Fruit fly (Drosophila melanogaster) whole organism, embryonic: ENCODE results near the gene Bili.

Experiments used
- Atf6 ChIP-seq: fragments of 200-800 bp; sonication (Bioruptor generic); IDR thresholded peaks from 2 replicates; pipeline ENCODE4 v1.3.6; 2022; ENCODE audit warnings: missing biosample characterization, missing genetic modification characterization
- Bgb ChIP-seq: fragments of 200-800 bp; sonication (Bioruptor generic); IDR thresholded peaks from 2 replicates; pipeline ENCODE4 v1.3.6; 2022; ENCODE audit warnings: missing biosample characterization, missing genetic modification characterization; ENCODE audit not compliant: partially characterized antibody
- CG11696 ChIP-seq: fragments of 200-800 bp; sonication (Bioruptor generic); IDR thresholded peaks from 2 replicates; pipeline ENCODE4 v1.3.6; 2022; ENCODE audit warnings: missing biosample characterization, missing genetic modification characterization
- CG12299 ChIP-seq: fragments of 200-800 bp; sonication (Bioruptor generic); optimal IDR thresholded peaks from 2 replicates; lab custom pipeline; 2018; ENCODE audit warnings: missing biosample characterization, mild to moderate bottlenecking, missing genetic modification characterization
- CG12391 ChIP-seq: fragments of 200-800 bp; sonication (Bioruptor generic); optimal IDR thresholded peaks from 3 replicates; lab custom pipeline; 2018; ENCODE audit warnings: missing biosample characterization, mild to moderate bottlenecking, missing genetic modification characterization, moderate library complexity
- CG13424 ChIP-seq: fragments of 200-800 bp; sonication (Bioruptor generic); optimal IDR thresholded peaks from 2 replicates; lab custom pipeline; 2019; ENCODE audit warnings: missing biosample characterization, mild to moderate bottlenecking, missing genetic modification characterization, moderate library complexity
- CG13894 ChIP-seq: fragments of 200-800 bp; sonication (Bioruptor generic); optimal IDR thresholded peaks from 3 replicates; lab custom pipeline; 2018; ENCODE audit warnings: missing biosample characterization, mild to moderate bottlenecking, missing genetic modification characterization, moderate library complexity
- CG14014 ChIP-seq: fragments of 200-800 bp; sonication (Bioruptor generic); IDR thresholded peaks from 2 replicates; pipeline ENCODE4 v1.3.6; 2022; ENCODE audit warnings: missing biosample characterization, missing genetic modification characterization
- CG14050 ChIP-seq: fragments of 200-800 bp; sonication (Bioruptor generic); IDR thresholded peaks from 3 replicates; pipeline ENCODE4 v1.3.6; 2022; ENCODE audit warnings: missing biosample characterization, missing genetic modification characterization
- CG15479 ChIP-seq: fragments of 200-800 bp; sonication (Bioruptor generic); optimal IDR thresholded peaks from 3 replicates; lab custom pipeline; 2019; ENCODE audit warnings: missing biosample characterization, mild to moderate bottlenecking, missing genetic modification characterization, moderate library complexity
- CG15514 ChIP-seq: fragments of 200-800 bp; sonication (Bioruptor generic); optimal IDR thresholded peaks from 3 replicates; lab custom pipeline; 2017; ENCODE audit warnings: missing biosample characterization, missing genetic modification characterization, mild to moderate bottlenecking, moderate library complexity, missing genetic modification reagents
- CG16779 ChIP-seq: fragments of 200-800 bp; sonication (Bioruptor generic); IDR thresholded peaks from 2 replicates; pipeline ENCODE4 v1.3.6; 2022; ENCODE audit warnings: missing biosample characterization, missing genetic modification characterization
- CG16813 ChIP-seq: fragments of 200-800 bp; sonication (Bioruptor generic); IDR thresholded peaks from 3 replicates; pipeline ENCODE4 v1.3.6; 2022; ENCODE audit warnings: missing biosample characterization, missing genetic modification characterization; ENCODE audit not compliant: partially characterized antibody
- CG18262 ChIP-seq: fragments of 200-800 bp; optimal IDR thresholded peaks from 3 replicates; lab custom pipeline; 2019; ENCODE audit warnings: missing biosample characterization, mild to moderate bottlenecking, missing genetic modification characterization, moderate library complexity
- CG6254 ChIP-seq: fragments of 200-800 bp; sonication (Bioruptor generic); optimal IDR thresholded peaks from 3 replicates; lab custom pipeline; 2017; ENCODE audit warnings: mild to moderate bottlenecking, missing biosample characterization, missing genetic modification reagents, missing genetic modification characterization
- CG6654 ChIP-seq: fragments of 200-800 bp; sonication (Bioruptor generic); optimal IDR thresholded peaks from 2 replicates; lab custom pipeline; 2017; ENCODE audit warnings: missing biosample characterization, mild to moderate bottlenecking, missing genetic modification characterization
- CG6683 ChIP-seq: fragments of 200-800 bp; sonication (Bioruptor generic); optimal IDR thresholded peaks from 2 replicates; lab custom pipeline; 2017; ENCODE audit warnings: missing biosample characterization, mild to moderate bottlenecking, missing genetic modification characterization, missing genetic modification reagents
- CG6689 ChIP-seq: fragments of 200-800 bp; sonication (Bioruptor generic); IDR thresholded peaks from 2 replicates; pipeline ENCODE4 v1.3.6; 2022; ENCODE audit warnings: missing biosample characterization, missing genetic modification characterization
- CG8290 ChIP-seq, 3 experiments: fragments of 200-800 bp; sonication (Bioruptor generic); optimal IDR thresholded peaks; 2 replicates each; lab custom pipeline; 2016 to 2019; ENCODE audit warnings: missing biosample characterization in 3 of 3, missing genetic modification characterization in 3 of 3, mild to moderate bottlenecking in 2 of 3, moderate library complexity in 1 of 3
- CG9797 ChIP-seq: fragments of 200-800 bp; sonication (Bioruptor generic); optimal IDR thresholded peaks from 3 replicates; lab custom pipeline; 2018; ENCODE audit warnings: missing biosample characterization, mild to moderate bottlenecking, missing genetic modification characterization
- CkIIα-i1 ChIP-seq: fragments of 200-800 bp; sonication (Bioruptor generic); IDR thresholded peaks from 2 replicates; pipeline ENCODE4 v1.3.6; 2022; ENCODE audit warnings: missing biosample characterization, missing genetic modification characterization
- CoRest ChIP-seq: fragments of 200-800 bp; sonication (Bioruptor generic); optimal IDR thresholded peaks from 3 replicates; lab custom pipeline; 2018; ENCODE audit warnings: missing biosample characterization, mild to moderate bottlenecking, missing genetic modification characterization, moderate library complexity
- D19B ChIP-seq: fragments of 200-800 bp; sonication (Bioruptor generic); optimal IDR thresholded peaks from 2 replicates; lab custom pipeline; 2017; ENCODE audit warnings: missing biosample characterization, mild to moderate bottlenecking, missing genetic modification characterization
- Dad ChIP-seq: fragments of 200-800 bp; sonication (Bioruptor generic); optimal IDR thresholded peaks from 3 replicates; lab custom pipeline; 2016; ENCODE audit warnings: missing biosample characterization, missing genetic modification characterization
- Dfd ChIP-seq, 2 experiments: fragments of >200 bp; optimal IDR thresholded peaks; 2 replicates each; lab custom pipeline; 2017; ENCODE audit warnings: missing biosample characterization in 2 of 2, missing genetic modification characterization in 2 of 2
- E2f1 ChIP-seq: fragments of 200-800 bp; sonication (Bioruptor generic); IDR thresholded peaks from 2 replicates; pipeline ENCODE4 v1.3.6; 2022; ENCODE audit warnings: missing biosample characterization, missing genetic modification characterization
- Elba2 ChIP-seq: fragments of 200-800 bp; sonication (Bioruptor generic); optimal IDR thresholded peaks from 3 replicates; lab custom pipeline; 2016; ENCODE audit warnings: missing biosample characterization, missing genetic modification characterization
- Ets65A ChIP-seq: fragments of 200-800 bp; sonication (Bioruptor generic); peaks from one replicate; lab custom pipeline; 2016; ENCODE audit warnings: missing biosample characterization, missing genetic modification characterization
- Fer1 ChIP-seq: fragments of 200-800 bp; sonication (Bioruptor generic); optimal IDR thresholded peaks from 2 replicates; lab custom pipeline; 2017; ENCODE audit warnings: missing biosample characterization, mild to moderate bottlenecking, missing genetic modification characterization
- Gsc ChIP-seq: fragments of 200-800 bp; sonication (Bioruptor generic); IDR thresholded peaks from 2 replicates; pipeline ENCODE4 v1.3.6; 2022; ENCODE audit warnings: missing biosample characterization, missing genetic modification characterization
- H2.0 ChIP-seq: fragments of 200-800 bp; sonication (Bioruptor generic); IDR thresholded peaks from 2 replicates; pipeline ENCODE4 v1.3.6; 2022; ENCODE audit warnings: missing biosample characterization, missing genetic modification characterization
- Hr78 ChIP-seq, 2 experiments: fragments of 200-800 bp in 1 of 2; fragments of >200 bp in 1 of 2; sonication (Bioruptor generic) in 1 of 2; optimal IDR thresholded peaks; 2 replicates each; lab custom pipeline; 2017 to 2019; ENCODE audit warnings: missing biosample characterization in 2 of 2, missing genetic modification characterization in 2 of 2, mild to moderate bottlenecking in 1 of 2, moderate library complexity in 1 of 2
- NFAT ChIP-seq: fragments of 200-800 bp; sonication (Bioruptor generic); IDR thresholded peaks from 2 replicates; pipeline ENCODE4 v1.3.6; 2022; ENCODE audit warnings: missing biosample characterization, missing genetic modification characterization
- Nf-YA ChIP-seq: fragments of 200-800 bp; sonication (Bioruptor generic); IDR thresholded peaks from 2 replicates; pipeline ENCODE4 v1.3.6; 2022; ENCODE audit warnings: missing biosample characterization, missing genetic modification characterization
- Sry-β ChIP-seq: fragments of 200-800 bp; sonication (Bioruptor generic); optimal IDR thresholded peaks from 2 replicates; lab custom pipeline; 2018; ENCODE audit warnings: missing biosample characterization, mild to moderate bottlenecking, missing genetic modification characterization, moderate library complexity
- Vsx1 ChIP-seq: fragments of 200-800 bp; sonication (Bioruptor generic); optimal IDR thresholded peaks from 2 replicates; lab custom pipeline; 2017; ENCODE audit warnings: missing biosample characterization, mild to moderate bottlenecking, missing genetic modification characterization, missing genetic modification reagents
- crc ChIP-seq: fragments of 200-800 bp; sonication (Bioruptor generic); optimal IDR thresholded peaks from 2 replicates; lab custom pipeline; 2016; ENCODE audit warnings: missing biosample characterization, missing genetic modification characterization
- crp ChIP-seq, 2 experiments: fragments of 200-800 bp; sonication (Bioruptor generic); optimal IDR thresholded peaks; 2 replicates in 1 of 2; 3 replicates in 1 of 2; lab custom pipeline; 2017; ENCODE audit warnings: missing biosample characterization in 2 of 2, missing genetic modification characterization in 2 of 2, mild to moderate bottlenecking in 1 of 2, moderate library complexity in 1 of 2
- gro ChIP-seq: fragments of 200-800 bp; sonication (Bioruptor generic); optimal IDR thresholded peaks from 2 replicates; lab custom pipeline; 2016; ENCODE audit warnings: missing biosample characterization, missing genetic modification characterization
- kah ChIP-seq: fragments of 200-800 bp; sonication (Bioruptor generic); optimal IDR thresholded peaks from 2 replicates; lab custom pipeline; 2018; ENCODE audit warnings: missing biosample characterization, mild to moderate bottlenecking, missing genetic modification characterization
- lmd ChIP-seq: fragments of 200-800 bp; sonication (Bioruptor generic); IDR thresholded peaks from 2 replicates; pipeline ENCODE4 v1.3.6; 2022; ENCODE audit warnings: missing biosample characterization, missing genetic modification characterization
- nerfin-1 ChIP-seq: fragments of 200-800 bp; sonication (Bioruptor generic); optimal IDR thresholded peaks from 3 replicates; lab custom pipeline; 2019; ENCODE audit warnings: missing biosample characterization, mild to moderate bottlenecking, missing genetic modification characterization, moderate library complexity
- pfk ChIP-seq: fragments of 200-800 bp; sonication (Bioruptor generic); optimal IDR thresholded peaks from 2 replicates; lab custom pipeline; 2018; ENCODE audit warnings: missing biosample characterization, mild to moderate bottlenecking, missing genetic modification characterization, moderate library complexity
- phol ChIP-seq: fragments of 200-800 bp; sonication (Bioruptor generic); optimal IDR thresholded peaks from 3 replicates; lab custom pipeline; 2018; ENCODE audit warnings: missing biosample characterization, mild to moderate bottlenecking, missing genetic modification characterization, moderate library complexity
- pita ChIP-seq: fragments of 200-800 bp; sonication (Bioruptor generic); optimal IDR thresholded peaks from 2 replicates; lab custom pipeline; 2017; ENCODE audit warnings: missing biosample characterization, mild to moderate bottlenecking, missing genetic modification characterization
- slp2 ChIP-seq: fragments of 200-800 bp; sonication (Bioruptor generic); optimal IDR thresholded peaks from 2 replicates; lab custom pipeline; 2016; ENCODE audit warnings: missing biosample characterization, missing genetic modification characterization
- tap ChIP-seq: fragments of 200-800 bp; optimal IDR thresholded peaks from 3 replicates; lab custom pipeline; 2019; ENCODE audit warnings: missing biosample characterization, mild to moderate bottlenecking, missing genetic modification characterization, moderate library complexity
- twi ChIP-seq: fragments of 200-800 bp; optimal IDR thresholded peaks from 2 replicates; lab custom pipeline; 2019; ENCODE audit warnings: missing biosample characterization, mild to moderate bottlenecking, missing genetic modification characterization, moderate library complexity
- wdn ChIP-seq: fragments of 200-800 bp; sonication (Bioruptor generic); IDR thresholded peaks from 2 replicates; pipeline ENCODE4 v1.3.6; 2022; ENCODE audit warnings: missing biosample characterization, missing genetic modification characterization
- wor ChIP-seq: fragments of 200-800 bp; sonication (Bioruptor generic); IDR thresholded peaks from 2 replicates; pipeline ENCODE4 v1.3.6; 2022; ENCODE audit warnings: missing biosample characterization, missing genetic modification characterization
- z ChIP-seq: fragments of 200-800 bp; sonication (Bioruptor generic); IDR thresholded peaks from 3 replicates; pipeline ENCODE4 v1.3.6; 2022; ENCODE audit warnings: missing biosample characterization, missing genetic modification characterization

Bili gene

DNA sequence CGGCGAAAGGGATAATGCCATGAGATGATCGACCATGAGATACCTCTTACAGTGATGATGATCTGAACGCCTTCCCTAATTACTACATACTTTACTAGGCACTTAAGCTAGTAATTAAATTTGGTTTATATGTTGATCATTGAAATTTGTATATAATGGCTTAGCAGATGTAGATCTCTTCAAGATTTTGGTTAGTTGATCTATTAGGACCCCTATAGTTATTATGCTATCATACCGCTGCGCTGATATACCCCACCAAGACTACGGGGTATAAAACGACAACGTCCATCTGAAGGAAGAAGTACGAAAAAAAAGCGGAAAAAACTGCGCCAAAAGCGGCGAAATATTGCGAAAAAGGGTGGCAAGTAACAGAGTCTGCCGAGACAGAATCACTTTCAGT lies 43.1 kb downstream of the Bili start (continued):
- TF ChIP-seq CG13424 (tag; lab: Kevin White, UChicago) (no peak), CkIIα-i1 (GFP tag; lab: Robert Waterston, UW) (no peak), CG11696 (GFP tag; lab: Robert Waterston, UW) (no peak), CG12299 (tag; lab: Kevin White, UChicago) (no peak), Gsc (GFP tag; lab: Robert Waterston, UW) (no peak), crc (no peak), Elba2 (GFP tag; lab: Kevin White, UChicago) (no peak), pita (no peak), CG12391 (tag; lab: Kevin White, UChicago) (peak; percentile 15), Nf-YA (GFP tag; lab: Robert Waterston, UW) (no peak), nerfin-1 (no peak), E2f1 (GFP tag; lab: Robert Waterston, UW) (no peak), CG14014 (GFP tag; lab: Robert Waterston, UW) (no peak), D19B (peak; percentile 83), CG9797 (no peak), CG6683 (GFP tag; lab: Kevin White, UChicago) (no peak), z (GFP tag; lab: Robert Waterston, UW) (no peak), CG16779 (GFP tag; lab: Robert Waterston, UW) (no peak), Dfd (GFP tag; optimal IDR thresholded peaks at IDR 0.05; lab: Kevin White, UChicago) (no peak), CG15514 (GFP tag; lab: Kevin White, UChicago) (no peak), Bgb (no peak), Dad (GFP tag; lab: Kevin White, UChicago) (no peak), CG13894 (tag; lab: Kevin White, UChicago) (no peak), Atf6 (no peak), wdn (GFP tag; lab: Robert Waterston, UW) (no peak), CG6654 (GFP tag; lab: Kevin White, UChicago) (no peak), gro (no peak), CG6254 (GFP tag; lab: Kevin White, UChicago) (no peak), CG18262 (tag; lab: Kevin White, UChicago) (peak; percentile 70), CoRest (tag; lab: Kevin White, UChicago) (peak; percentile 24), pfk (GFP tag; lab: Kevin White, UChicago) (no peak), slp2 (GFP tag; lab: Kevin White, UChicago) (no peak), Hr78 (GFP tag; optimal IDR thresholded peaks at IDR 0.05; lab: Kevin White, UChicago) (no peak), phol (tag; lab: Kevin White, UChicago) (peak; percentile 58), wor (GFP tag; lab: Robert Waterston, UW) (no peak), twi (tag; lab: Kevin White, UChicago) (no peak), H2.0 (no peak), CG6689 (GFP tag; lab: Robert Waterston, UW) (peak; percentile 50; the same call in 1 of the 2 replicates), Sry-β (GFP tag; lab: Kevin White, UChicago) (no peak), CG14050 (no peak), CG16813 (GFP tag; lab: Robert Waterston, UW) (no peak), crp (GFP tag; optimal IDR thresholded peaks at IDR 0.05; lab: Kevin White, UChicago) (no peak), Fer1 (GFP tag; lab: Kevin White, UChicago) (no peak), tap (tag; lab: Kevin White, UChicago) (no peak), Vsx1 (no peak), CG8290 (GFP tag; optimal IDR thresholded peaks at IDR 0.05; lab: Kevin White, UChicago) (no peak), CG8290 (tag; optimal IDR thresholded peaks at IDR 0.05; lab: Kevin White, UChicago) (no peak), NFAT (GFP tag; lab: Robert Waterston, UW) (no peak), CG15479 (GFP tag; lab: Kevin White, UChicago) (no peak), Ets65A (GFP tag; lab: Kevin White, UChicago) (no peak), kah (no peak), lmd (no peak)
